Worm (Caenorhabditis elegans): ENCODE results near the gene lgc-4.

- TF ChIP-seq flt-1 (GFP tag; IDR thresholded peaks at IDR 0.05): no peak
- TF ChIP-seq cog-1 (tag; optimal IDR thresholded peaks at IDR 0.05): no peak
- no peak for TF ChIP-seq T22C8.4 (GFP tag; IDR thresholded peaks at IDR 0.05)
- no peak for TF ChIP-seq ref-1 (GFP tag; conservative IDR thresholded peaks at IDR 0.05)
- no peak for TF ChIP-seq ztf-29 (GFP tag; IDR thresholded peaks at IDR 0.05)
- no peak for TF ChIP-seq med-1 (GFP tag; optimal IDR thresholded peaks at IDR 0.05; ENCODE audit: insufficient read depth)
These were observed 17.5 kb upstream of the lgc-4 start, which contains the start of gene F18G5.1 for ce11 chrX:9259552-9259951.

All from whole organism, midembryonic.